Fruit fly (Drosophila melanogaster) S2 (cell line): ENCODE data around the gene Cypl.

Source experiments
- CG8478 ChIP-seq: fragments of >200 bp; optimal IDR thresholded peaks from 2 replicates; lab custom pipeline; 2018
- CTCF ChIP-seq, 2 experiments: fragments of >200 bp; optimal IDR thresholded peaks; 2 replicates each; lab custom pipeline; 2018

DNA sequence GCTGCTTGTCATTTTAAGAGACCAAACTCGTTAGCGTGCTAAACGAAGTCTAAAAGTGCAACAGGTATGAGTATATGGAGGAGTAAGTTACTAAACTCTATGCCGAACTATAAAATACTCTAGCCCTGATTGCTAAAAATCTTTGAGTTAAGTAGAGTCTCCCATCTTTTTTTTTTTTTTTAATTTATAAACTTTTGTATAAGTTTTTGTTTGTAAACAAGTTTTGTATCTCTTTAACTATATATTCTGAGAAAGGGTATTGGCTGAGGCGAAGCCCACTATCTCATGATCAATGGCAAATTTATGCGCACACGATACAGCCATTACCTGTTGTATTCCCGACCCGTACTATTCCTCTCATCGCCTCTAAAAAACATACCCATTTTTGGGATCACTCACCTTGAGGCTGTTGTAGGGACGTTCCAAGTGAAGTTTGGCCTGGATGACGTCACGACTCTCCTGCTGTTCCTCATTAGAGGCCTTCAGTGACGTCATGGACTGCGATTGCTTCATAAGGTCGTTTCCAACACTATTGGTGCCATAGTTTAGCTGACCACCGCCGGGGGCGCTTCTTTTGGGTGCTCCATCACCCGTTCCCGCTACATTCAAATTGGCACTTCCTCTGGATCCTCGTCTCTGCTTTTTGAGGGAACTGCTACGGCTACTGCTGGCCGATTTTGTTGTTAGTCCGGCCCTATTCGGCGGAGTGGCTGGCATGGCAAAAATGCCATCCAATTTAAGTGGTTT lies 35.0 kb downstream of the Cypl start:
- TF ChIP-seq CG8478 (lab: Kevin White, UChicago) (no peak), CTCF (optimal IDR thresholded peaks at IDR 0.05; lab: Kevin White, UChicago) (peak; percentile 74 to 77)
